Fruit fly (Drosophila melanogaster) whole organism, embryonic: Measurements from ENCODE around the gene RabX4.

ENCODE experiments used
- ATbp ChIP-seq: fragments of 200-800 bp; sonication (Bioruptor generic); optimal IDR thresholded peaks from 2 replicates; lab custom pipeline; 2017; ENCODE audit warnings: missing biosample characterization, mild to moderate bottlenecking, missing genetic modification characterization, missing genetic modification reagents
- Asciz ChIP-seq: fragments of 200-800 bp; sonication (Bioruptor generic); optimal IDR thresholded peaks from 2 replicates; lab custom pipeline; 2017; ENCODE audit warnings: missing biosample characterization, mild to moderate bottlenecking, missing genetic modification characterization, missing genetic modification reagents
- BEAF-32 ChIP-seq: fragments of 200-800 bp; sonication (Bioruptor generic); optimal IDR thresholded peaks from 3 replicates; lab custom pipeline; 2017; ENCODE audit warnings: missing biosample characterization, missing genetic modification characterization, mild to moderate bottlenecking, moderate library complexity, missing genetic modification reagents
- CG10209 ChIP-seq: fragments of 200-800 bp; sonication (Bioruptor generic); optimal IDR thresholded peaks from 3 replicates; lab custom pipeline; 2017; ENCODE audit warnings: missing biosample characterization, mild to moderate bottlenecking, missing genetic modification characterization, missing genetic modification reagents
- CG10959 ChIP-seq: fragments of 200-800 bp; sonication (Bioruptor generic); IDR thresholded peaks from 2 replicates; pipeline ENCODE4 v1.3.6; 2022; ENCODE audit warnings: missing biosample characterization, missing genetic modification characterization
- CG11723 ChIP-seq: fragments of 200-800 bp; sonication (Bioruptor generic); optimal IDR thresholded peaks from 2 replicates; lab custom pipeline; 2017; ENCODE audit warnings: missing biosample characterization, mild to moderate bottlenecking, missing genetic modification characterization
- CG13775 ChIP-seq: fragments of 200-800 bp; sonication (Bioruptor generic); optimal IDR thresholded peaks from 3 replicates; lab custom pipeline; 2017; ENCODE audit warnings: missing biosample characterization, mild to moderate bottlenecking, missing genetic modification characterization
- CG15073 ChIP-seq: fragments of 200-800 bp; sonication (Bioruptor generic); optimal IDR thresholded peaks from 2 replicates; lab custom pipeline; 2016; ENCODE audit warnings: missing biosample characterization, missing genetic modification characterization
- CG18599 ChIP-seq: fragments of 200-800 bp; sonication (Bioruptor generic); optimal IDR thresholded peaks from 3 replicates; lab custom pipeline; 2017; ENCODE audit warnings: missing biosample characterization, missing genetic modification characterization, mild to moderate bottlenecking, moderate library complexity, missing genetic modification reagents
- CG18619 ChIP-seq: fragments of 200-800 bp; sonication (Bioruptor generic); optimal IDR thresholded peaks from 3 replicates; lab custom pipeline; 2017; ENCODE audit warnings: missing biosample characterization, mild to moderate bottlenecking, missing genetic modification characterization
- CG2678 ChIP-seq: fragments of 200-800 bp; sonication (Bioruptor generic); optimal IDR thresholded peaks from 3 replicates; lab custom pipeline; 2019; ENCODE audit warnings: missing biosample characterization, mild to moderate bottlenecking, missing genetic modification characterization, moderate library complexity
- CG2712 ChIP-seq: fragments of 200-800 bp; optimal IDR thresholded peaks from 3 replicates; lab custom pipeline; 2019; ENCODE audit warnings: missing biosample characterization, mild to moderate bottlenecking, missing genetic modification characterization, moderate library complexity
- CG31388 ChIP-seq: fragments of 200-800 bp; sonication (Bioruptor generic); optimal IDR thresholded peaks from 2 replicates; lab custom pipeline; 2016; ENCODE audit warnings: missing biosample characterization, missing genetic modification characterization
- CG3847 ChIP-seq: fragments of 200-800 bp; sonication (Bioruptor generic); IDR thresholded peaks from 2 replicates; pipeline ENCODE4 v1.3.6; 2022; ENCODE audit warnings: missing biosample characterization, missing genetic modification characterization
- CG4328 ChIP-seq: fragments of 200-800 bp; sonication (Bioruptor generic); optimal IDR thresholded peaks from 3 replicates; lab custom pipeline; 2017; ENCODE audit warnings: missing biosample characterization, missing genetic modification reagents, missing genetic modification characterization
- CG7372 ChIP-seq: fragments of 200-800 bp; sonication (Bioruptor generic); IDR thresholded peaks from 2 replicates; pipeline ENCODE4 v1.3.6; 2022; ENCODE audit warnings: missing biosample characterization, missing genetic modification characterization
- CG7786 ChIP-seq: fragments of 200-800 bp; sonication (Bioruptor generic); optimal IDR thresholded peaks from 2 replicates; lab custom pipeline; 2016; ENCODE audit warnings: missing biosample characterization, missing genetic modification characterization
- CG8089 ChIP-seq: fragments of 200-800 bp; sonication (Bioruptor generic); optimal IDR thresholded peaks from 3 replicates; lab custom pipeline; 2016; ENCODE audit warnings: missing biosample characterization, missing genetic modification characterization
- CG9817 ChIP-seq: fragments of 200-800 bp; sonication (Bioruptor generic); optimal IDR thresholded peaks from 2 replicates; lab custom pipeline; 2018; ENCODE audit warnings: missing biosample characterization, mild to moderate bottlenecking, missing genetic modification characterization, moderate library complexity
- CG9876 ChIP-seq: fragments of 200-800 bp; sonication (Bioruptor generic); optimal IDR thresholded peaks from 2 replicates; lab custom pipeline; 2016; ENCODE audit warnings: missing biosample characterization, missing genetic modification characterization
- D ChIP-seq, 2 experiments: fragments of 200-800 bp in 1 of 2; fragments of >200 bp in 1 of 2; sonication (Bioruptor generic) in 1 of 2; optimal IDR thresholded peaks; 2 replicates in 1 of 2; 3 replicates in 1 of 2; lab custom pipeline; 2017; ENCODE audit warnings: mild to moderate bottlenecking in 1 of 2, missing biosample characterization in 1 of 2, missing genetic modification characterization in 1 of 2, missing genetic modification reagents in 1 of 2
- Dad ChIP-seq: fragments of 200-800 bp; sonication (Bioruptor generic); optimal IDR thresholded peaks from 3 replicates; lab custom pipeline; 2016; ENCODE audit warnings: missing biosample characterization, missing genetic modification characterization
- Dfd ChIP-seq, 2 experiments: fragments of >200 bp; optimal IDR thresholded peaks; 2 replicates each; lab custom pipeline; 2017; ENCODE audit warnings: missing biosample characterization in 2 of 2, missing genetic modification characterization in 2 of 2
- Drgx ChIP-seq: fragments of 200-800 bp; sonication (Bioruptor generic); IDR thresholded peaks from 2 replicates; pipeline ENCODE4 v1.3.6; 2022; ENCODE audit warnings: missing biosample characterization, missing genetic modification characterization
- E2f1 ChIP-seq: fragments of 200-800 bp; sonication (Bioruptor generic); IDR thresholded peaks from 2 replicates; pipeline ENCODE4 v1.3.6; 2022; ENCODE audit warnings: missing biosample characterization, missing genetic modification characterization
- Gsc ChIP-seq: fragments of 200-800 bp; sonication (Bioruptor generic); IDR thresholded peaks from 2 replicates; pipeline ENCODE4 v1.3.6; 2022; ENCODE audit warnings: missing biosample characterization, missing genetic modification characterization
- Lhr ChIP-seq: fragments of 200-800 bp; sonication (Bioruptor generic); optimal IDR thresholded peaks from 3 replicates; lab custom pipeline; 2017; ENCODE audit warnings: mild to moderate bottlenecking, missing biosample characterization, missing genetic modification reagents, missing genetic modification characterization
- MTF-1 ChIP-seq: fragments of 200-800 bp; sonication (Bioruptor generic); optimal IDR thresholded peaks from 2 replicates; lab custom pipeline; 2018; ENCODE audit warnings: missing biosample characterization, mild to moderate bottlenecking, missing genetic modification characterization, borderline replicate concordance
- Mes4 ChIP-seq: fragments of 200-800 bp; sonication (Bioruptor generic); optimal IDR thresholded peaks from 2 replicates; lab custom pipeline; 2016; ENCODE audit warnings: missing biosample characterization, missing genetic modification characterization
- Oli ChIP-seq: fragments of 200-800 bp; sonication (Bioruptor generic); optimal IDR thresholded peaks from 2 replicates; lab custom pipeline; 2018; ENCODE audit warnings: missing biosample characterization, mild to moderate bottlenecking, missing genetic modification characterization, moderate library complexity
- Ravus ChIP-seq: fragments of 200-800 bp; sonication (Bioruptor generic); IDR thresholded peaks from 2 replicates; pipeline ENCODE4 v1.3.6; 2022; ENCODE audit warnings: missing biosample characterization, missing genetic modification characterization
- Rx ChIP-seq: fragments of 200-800 bp; sonication (Bioruptor generic); IDR thresholded peaks from 2 replicates; pipeline ENCODE4 v1.3.6; 2022; ENCODE audit warnings: missing biosample characterization, missing genetic modification characterization
- Scr ChIP-seq: fragments of 200-800 bp; sonication (Bioruptor generic); IDR thresholded peaks from 2 replicates; pipeline ENCODE4 v1.3.6; 2022; ENCODE audit warnings: missing biosample characterization, missing genetic modification characterization; ENCODE audit not compliant: partially characterized antibody
- Vsx1 ChIP-seq: fragments of 200-800 bp; sonication (Bioruptor generic); optimal IDR thresholded peaks from 2 replicates; lab custom pipeline; 2017; ENCODE audit warnings: missing biosample characterization, mild to moderate bottlenecking, missing genetic modification characterization, missing genetic modification reagents
- br ChIP-seq: fragments of >200 bp; optimal IDR thresholded peaks from 2 replicates; lab custom pipeline; 2017
- crol ChIP-seq: fragments of 200-800 bp; sonication (Bioruptor generic); IDR thresholded peaks from 2 replicates; pipeline ENCODE4 v1.3.6; 2022; ENCODE audit warnings: missing biosample characterization, missing genetic modification characterization
- knrl ChIP-seq: fragments of 200-800 bp; sonication (Bioruptor generic); IDR thresholded peaks from 3 replicates; pipeline ENCODE4 v1.3.6; 2022; ENCODE audit warnings: missing biosample characterization, missing genetic modification characterization; ENCODE audit not compliant: partially characterized antibody
- lab ChIP-seq: fragments of 200-800 bp; sonication (Bioruptor generic); optimal IDR thresholded peaks from 3 replicates; lab custom pipeline; 2017; ENCODE audit warnings: missing biosample characterization, missing genetic modification characterization, mild to moderate bottlenecking, moderate library complexity, missing genetic modification reagents
- lov ChIP-seq, 2 experiments: fragments of 200-800 bp in 1 of 2; fragments of >200 bp in 1 of 2; sonication (Bioruptor generic) in 1 of 2; IDR thresholded peaks in 1 of 2; optimal IDR thresholded peaks in 1 of 2; 2 replicates in 1 of 2; 3 replicates in 1 of 2; pipeline versions ENCODE4 v1.3.6 to Lab custom; 2017 to 2022; ENCODE audit warnings: missing biosample characterization in 1 of 2, missing genetic modification characterization in 1 of 2
- luna ChIP-seq: fragments of 200-800 bp; sonication (Bioruptor generic); optimal IDR thresholded peaks from 2 replicates; lab custom pipeline; 2016; ENCODE audit warnings: missing biosample characterization, missing genetic modification characterization
- nau ChIP-seq: fragments of 200-800 bp; sonication (Bioruptor generic); optimal IDR thresholded peaks from 3 replicates; lab custom pipeline; 2017; ENCODE audit warnings: missing biosample characterization, mild to moderate bottlenecking, missing genetic modification characterization, missing genetic modification reagents
- peb ChIP-seq: fragments of 200-800 bp; sonication (Bioruptor generic); IDR thresholded peaks from 2 replicates; pipeline ENCODE4 v1.3.6; 2022; ENCODE audit warnings: missing biosample characterization, missing genetic modification characterization
- pho ChIP-seq: fragments of 200-800 bp; sonication (Bioruptor generic); optimal IDR thresholded peaks from 2 replicates; lab custom pipeline; 2016; ENCODE audit warnings: missing biosample characterization, missing genetic modification characterization
- schlank ChIP-seq: fragments of 200-800 bp; sonication (Bioruptor generic); optimal IDR thresholded peaks from 2 replicates; lab custom pipeline; 2018; ENCODE audit warnings: missing biosample characterization, mild to moderate bottlenecking, missing genetic modification characterization
- slbo ChIP-seq: fragments of 200-800 bp; sonication (Bioruptor generic); IDR thresholded peaks from 2 replicates; pipeline ENCODE4 v1.3.6; 2022; ENCODE audit warnings: missing biosample characterization, missing genetic modification characterization
- sob ChIP-seq: fragments of 200-800 bp; sonication (Bioruptor generic); IDR thresholded peaks from 2 replicates; pipeline ENCODE4 v1.3.6; 2022; ENCODE audit warnings: missing biosample characterization, missing genetic modification characterization
- tio ChIP-seq: fragments of 200-800 bp; sonication (Bioruptor generic); optimal IDR thresholded peaks from 2 replicates; lab custom pipeline; 2017; ENCODE audit warnings: missing biosample characterization, missing genetic modification characterization, inconsistent platforms
- usp ChIP-seq: fragments of >200 bp; optimal IDR thresholded peaks from 2 replicates; lab custom pipeline; 2017; ENCODE audit warnings: missing biosample characterization, missing genetic modification characterization
- wek ChIP-seq: fragments of 200-800 bp; sonication (Bioruptor generic); optimal IDR thresholded peaks from 3 replicates; lab custom pipeline; 2018; ENCODE audit warnings: missing biosample characterization, mild to moderate bottlenecking, missing genetic modification characterization, moderate library complexity
- zf30C ChIP-seq: fragments of 200-800 bp; sonication (Bioruptor generic); optimal IDR thresholded peaks from 3 replicates; lab custom pipeline; 2018; ENCODE audit warnings: missing biosample characterization, mild to moderate bottlenecking, missing genetic modification characterization

Gene RabX4

dm6 chr3R:24829887-24830351, 1.7 kb upstream of the RabX4 start, which contains the start of the genes Kaz and CG43273:
Gene Kaz (minus strand): TSS chr3R:24829959.
Gene CG43273 (plus strand): TSS chr3R:24830301.
- no peak for TF ChIP-seq D (optimal IDR thresholded peaks at IDR 0.05; lab: Kevin White, UChicago)
- TF ChIP-seq D (GFP tag; optimal IDR thresholded peaks at IDR 0.05; lab: Kevin White, UChicago) = no peak
- no peak for TF ChIP-seq lab (GFP tag; lab: Kevin White, UChicago)
- no peak for TF ChIP-seq CG15073
- TF ChIP-seq CG9876 = no peak
- peak; percentile 71 for TF ChIP-seq slbo
- no peak for TF ChIP-seq wek (GFP tag; lab: Kevin White, UChicago)
- TF ChIP-seq CG4328 = peak; percentile 23
- peak; percentile 27 for TF ChIP-seq BEAF-32
- no peak for TF ChIP-seq Mes4 (GFP tag; lab: Kevin White, UChicago)
- no peak; the same call in 1 of the 2 replicates for TF ChIP-seq Ravus (GFP tag; lab: Robert Waterston, UW)
- no peak for TF ChIP-seq Dad (GFP tag; lab: Kevin White, UChicago)
- no peak for TF ChIP-seq MTF-1 (GFP tag; lab: Kevin White, UChicago)
- TF ChIP-seq zf30C = no peak
- TF ChIP-seq CG3847 (GFP tag; lab: Robert Waterston, UW) = peak; percentile 75
- TF ChIP-seq Scr (GFP tag; lab: Robert Waterston, UW) = peak; percentile 30; the same call in 1 of the 2 replicates
- no peak for TF ChIP-seq CG31388 (GFP tag; lab: Kevin White, UChicago)
- TF ChIP-seq br (lab: Kevin White, UChicago) = no peak
- TF ChIP-seq Dfd (GFP tag; optimal IDR thresholded peaks at IDR 0.05; lab: Kevin White, UChicago) = no peak
- TF ChIP-seq E2f1 (GFP tag; lab: Robert Waterston, UW) = no peak
- peak; percentile 70 for TF ChIP-seq CG2712 (tag; lab: Kevin White, UChicago)
- no peak for TF ChIP-seq Rx (GFP tag; lab: Robert Waterston, UW)
- no peak for TF ChIP-seq Asciz
- peak; percentile 66 for TF ChIP-seq CG13775 (GFP tag; lab: Kevin White, UChicago)
- TF ChIP-seq schlank = no peak
- peak; percentile 67 for TF ChIP-seq CG18599 (GFP tag; lab: Kevin White, UChicago)
- no peak for TF ChIP-seq Gsc (GFP tag; lab: Robert Waterston, UW)
- no peak for TF ChIP-seq ATbp (GFP tag; lab: Kevin White, UChicago)
- TF ChIP-seq Lhr (GFP tag; lab: Kevin White, UChicago) = no peak
- TF ChIP-seq CG10209 (GFP tag; lab: Kevin White, UChicago) = peak; percentile 37
- TF ChIP-seq Vsx1 (GFP tag; lab: Kevin White, UChicago) = no peak
- TF ChIP-seq luna = no peak
- no peak for TF ChIP-seq knrl (GFP tag; lab: Robert Waterston, UW)
- no peak for TF ChIP-seq pho
- no peak for TF ChIP-seq CG10959 (GFP tag; lab: Robert Waterston, UW)
- TF ChIP-seq tio (GFP tag; lab: Kevin White, UChicago) = no peak
- no peak for TF ChIP-seq lov (optimal IDR thresholded peaks at IDR 0.05; lab: Kevin White, UChicago)
- no peak for TF ChIP-seq lov (GFP tag; IDR thresholded peaks at IDR 0.05; lab: Robert Waterston, UW)
- no peak for TF ChIP-seq CG11723
- TF ChIP-seq nau = no peak
- peak; percentile 44 for TF ChIP-seq Oli (tag; lab: Kevin White, UChicago)
- TF ChIP-seq Drgx = no peak
- no peak for TF ChIP-seq usp (GFP tag; lab: Kevin White, UChicago)
- TF ChIP-seq CG9817 (tag; lab: Kevin White, UChicago) = peak; percentile 73
- TF ChIP-seq CG7372 (GFP tag; lab: Robert Waterston, UW) = peak; percentile 69
- peak; percentile 59 for TF ChIP-seq sob (GFP tag; lab: Robert Waterston, UW)
- TF ChIP-seq CG7786 (GFP tag; lab: Kevin White, UChicago) = no peak
- peak; percentile 37; the same call in 1 of the 2 replicates for TF ChIP-seq peb (GFP tag; lab: Robert Waterston, UW)
- no peak for TF ChIP-seq crol (GFP tag; lab: Robert Waterston, UW)
- TF ChIP-seq CG8089 (GFP tag; lab: Kevin White, UChicago) = no peak
- TF ChIP-seq CG18619 (GFP tag; lab: Kevin White, UChicago) = peak; percentile 36
- TF ChIP-seq CG2678 (tag; lab: Kevin White, UChicago) = no peak
